Worm (Caenorhabditis elegans) whole organism, late embryonic: ENCODE data around the gene sodh-2.

Experiments
- C38D4.7 ChIP-seq: fragments of 200-800 bp; sonication (Bioruptor generic); optimal IDR thresholded peaks from 2 replicates; lab custom pipeline; 2018; ENCODE audit warnings: mild to moderate bottlenecking, missing genetic modification characterization, moderate library complexity, missing compliant biosample characterization
- K09A11.1 ChIP-seq: sonication (generic microtip); optimal IDR thresholded peaks from 2 replicates; lab custom pipeline; 2017; ENCODE audit warnings: antibody characterized with exemption, mild to moderate bottlenecking, missing genetic modification characterization, missing compliant biosample characterization; ENCODE audit not compliant: insufficient read depth
- T23F11.4 ChIP-seq: fragments of 200-800 bp; sonication (Bioruptor generic); optimal IDR thresholded peaks from 2 replicates; lab custom pipeline; 2018; ENCODE audit warnings: mild to moderate bottlenecking, missing genetic modification characterization, missing compliant biosample characterization
- Y22D7AL.16 ChIP-seq: sonication (generic microtip); optimal IDR thresholded peaks from 2 replicates; lab custom pipeline; 2016; ENCODE audit warnings: missing genetic modification characterization, missing compliant biosample characterization
- ahr-1 ChIP-seq: sonication (generic microtip); optimal IDR thresholded peaks from 2 replicates; lab custom pipeline; 2016; ENCODE audit warnings: missing genetic modification characterization, missing compliant biosample characterization
- ama-1 ChIP-seq: fragments of 150-350 bp; optimal IDR thresholded peaks from 2 replicates; lab custom pipeline; 2014
- ceh-14 ChIP-seq: sonication (generic microtip); optimal IDR thresholded peaks from 2 replicates; lab custom pipeline; 2016; ENCODE audit warnings: missing genotype, missing genetic modification characterization, missing compliant biosample characterization
- ceh-18 ChIP-seq: sonication (generic microtip); optimal IDR thresholded peaks from 2 replicates; lab custom pipeline; 2016; ENCODE audit warnings: missing genetic modification characterization, missing compliant biosample characterization
- ceh-19 ChIP-seq: fragments of 200-800 bp; sonication (Bioruptor generic); optimal IDR thresholded peaks from 2 replicates; lab custom pipeline; 2018; ENCODE audit warnings: mild to moderate bottlenecking, missing genetic modification characterization, missing compliant biosample characterization
- ceh-22 ChIP-seq: sonication (generic microtip); optimal IDR thresholded peaks from 2 replicates; lab custom pipeline; 2017; ENCODE audit warnings: missing biosample characterization, missing genetic modification characterization
- ceh-30 ChIP-seq: fragments of 150-350 bp; optimal IDR thresholded peaks from 2 replicates; lab custom pipeline; 2014; ENCODE audit warnings: missing biosample characterization, missing genetic modification characterization
- ceh-34 ChIP-seq: sonication (generic microtip); optimal IDR thresholded peaks from 2 replicates; lab custom pipeline; 2016; ENCODE audit warnings: mild to moderate bottlenecking, missing genetic modification characterization, missing compliant biosample characterization
- ceh-45 ChIP-seq: fragments of 200-800 bp; sonication (Bioruptor generic); IDR thresholded peaks from 2 replicates; pipeline ENCODE4 v1.3.6; 2022; ENCODE audit warnings: missing genetic modification reagents, missing genetic modification characterization, missing compliant biosample characterization
- ceh-48 ChIP-seq: sonication (generic microtip); optimal IDR thresholded peaks from 2 replicates; lab custom pipeline; 2016; ENCODE audit warnings: missing genetic modification characterization, inconsistent platforms, missing compliant biosample characterization
- che-1 ChIP-seq: sonication (generic microtip); optimal IDR thresholded peaks from 2 replicates; lab custom pipeline; 2016; ENCODE audit warnings: mild to moderate bottlenecking, missing genetic modification characterization, missing compliant biosample characterization
- dmd-4 ChIP-seq: sonication (generic microtip); optimal IDR thresholded peaks from 2 replicates; lab custom pipeline; 2016; ENCODE audit warnings: borderline replicate concordance, missing genetic modification characterization, missing compliant biosample characterization
- elt-2 ChIP-seq: sonication (generic microtip); optimal IDR thresholded peaks from 2 replicates; lab custom pipeline; 2016; ENCODE audit warnings: missing genetic modification reagents, missing genetic modification characterization, missing compliant biosample characterization
- ets-4 ChIP-seq: sonication (generic microtip); optimal IDR thresholded peaks from 2 replicates; lab custom pipeline; 2016; ENCODE audit warnings: missing genetic modification characterization, missing compliant biosample characterization
- fax-1 ChIP-seq: sonication (generic microtip); optimal IDR thresholded peaks from 2 replicates; lab custom pipeline; 2016; ENCODE audit warnings: missing genotype, missing genetic modification characterization, missing compliant biosample characterization
- fkh-10 ChIP-seq: fragments of 150-350 bp; optimal IDR thresholded peaks from 2 replicates; lab custom pipeline; 2014; ENCODE audit warnings: missing biosample characterization, missing genetic modification reagents, missing genetic modification characterization
- gmeb-2 ChIP-seq: sonication (generic microtip); optimal IDR thresholded peaks from 2 replicates; lab custom pipeline; 2016; ENCODE audit warnings: missing genetic modification characterization, inconsistent platforms, missing compliant biosample characterization
- lin-11 ChIP-seq: fragments of 200-800 bp; sonication (Bioruptor generic); optimal IDR thresholded peaks from 2 replicates; lab custom pipeline; 2018; ENCODE audit warnings: mild to moderate bottlenecking, missing genetic modification characterization, missing compliant biosample characterization
- madf-2 ChIP-seq: sonication (generic microtip); optimal IDR thresholded peaks from 2 replicates; lab custom pipeline; 2017; ENCODE audit warnings: missing genetic modification characterization, missing compliant biosample characterization
- mec-3 ChIP-seq: sonication (generic microtip); optimal IDR thresholded peaks from 2 replicates; lab custom pipeline; 2016; ENCODE audit warnings: borderline replicate concordance, missing genetic modification characterization, missing compliant biosample characterization
- nfya-1 ChIP-seq: sonication (generic microtip); optimal IDR thresholded peaks from 2 replicates; lab custom pipeline; 2017; ENCODE audit warnings: missing genetic modification characterization, mild to moderate bottlenecking, missing compliant biosample characterization, antibody characterized with exemption, moderate library complexity
- nhr-11 ChIP-seq: fragments of 150-350 bp; optimal IDR thresholded peaks from 2 replicates; lab custom pipeline; 2014; ENCODE audit warnings: missing biosample characterization, missing genetic modification characterization
- nhr-232 ChIP-seq: sonication (generic microtip); optimal IDR thresholded peaks from 2 replicates; lab custom pipeline; 2016; ENCODE audit warnings: missing genetic modification characterization, missing compliant biosample characterization
- npax-4 ChIP-seq: sonication (generic microtip); optimal IDR thresholded peaks from 2 replicates; lab custom pipeline; 2016; ENCODE audit warnings: missing genetic modification characterization, missing compliant biosample characterization
- odd-2 ChIP-seq: sonication (generic microtip); optimal IDR thresholded peaks from 2 replicates; lab custom pipeline; 2017; ENCODE audit warnings: antibody characterized with exemption, mild to moderate bottlenecking, missing genetic modification characterization, missing compliant biosample characterization
- pat-9 ChIP-seq: fragments of 200-800 bp; sonication (Bioruptor generic); optimal IDR thresholded peaks from 2 replicates; lab custom pipeline; 2018; ENCODE audit warnings: mild to moderate bottlenecking, missing genetic modification characterization, moderate library complexity, missing compliant biosample characterization
- pax-1 ChIP-seq: fragments of 150-350 bp; optimal IDR thresholded peaks from 2 replicates; lab custom pipeline; 2014; ENCODE audit warnings: missing biosample characterization, missing genetic modification characterization
- pha-4 ChIP-seq: fragments of 150-350 bp; optimal IDR thresholded peaks from 2 replicates; lab custom pipeline; 2018; ENCODE audit warnings: missing biosample characterization, missing genetic modification reagents, missing genetic modification characterization
- pqm-1 ChIP-seq: sonication (generic microtip); optimal IDR thresholded peaks from 2 replicates; lab custom pipeline; 2016; ENCODE audit warnings: missing genetic modification characterization, missing compliant biosample characterization
- pros-1 ChIP-seq: fragments of 150-350 bp; optimal IDR thresholded peaks from 2 replicates; lab custom pipeline; 2014; ENCODE audit warnings: missing biosample characterization, missing genetic modification reagents, missing genetic modification characterization
- ref-2 ChIP-seq: sonication (generic microtip); optimal IDR thresholded peaks from 2 replicates; lab custom pipeline; 2016; ENCODE audit warnings: missing genetic modification characterization, missing compliant biosample characterization
- rnt-1 ChIP-seq: sonication (generic microtip); optimal IDR thresholded peaks from 2 replicates; lab custom pipeline; 2016; ENCODE audit warnings: missing genetic modification characterization, missing compliant biosample characterization
- sdc-2 ChIP-seq: sonication (generic microtip); optimal IDR thresholded peaks from 2 replicates; lab custom pipeline; 2016; ENCODE audit warnings: missing genotype, missing genetic modification characterization, missing compliant biosample characterization
- sox-4 ChIP-seq: sonication (generic microtip); optimal IDR thresholded peaks from 2 replicates; lab custom pipeline; 2017; ENCODE audit warnings: mild to moderate bottlenecking, missing genetic modification characterization, inconsistent platforms, missing compliant biosample characterization
- tbx-2 ChIP-seq: sonication (generic microtip); optimal IDR thresholded peaks from 2 replicates; lab custom pipeline; 2016; ENCODE audit warnings: missing genetic modification characterization, missing compliant biosample characterization
- ttx-3 ChIP-seq: sonication (generic microtip); optimal IDR thresholded peaks from 2 replicates; lab custom pipeline; 2016; ENCODE audit warnings: missing genetic modification reagents, missing genetic modification characterization, missing compliant biosample characterization
- unc-3 ChIP-seq, 2 experiments: fragments of 200-800 bp in 1 of 2; sonication (Bioruptor generic) in 1 of 2; sonication (generic microtip) in 1 of 2; conservative IDR thresholded peaks in 1 of 2; optimal IDR thresholded peaks in 1 of 2; 2 replicates each; pipeline versions ENCODE4 v1.3.6 to Lab custom; 2016 to 2022; ENCODE audit warnings: missing compliant biosample characterization in 2 of 2, missing genetic modification characterization in 2 of 2, missing genetic modification reagents in 1 of 2
- unc-55 ChIP-seq: sonication (generic microtip); optimal IDR thresholded peaks from 2 replicates; lab custom pipeline; 2017; ENCODE audit warnings: missing biosample characterization, missing genetic modification reagents, missing genetic modification characterization
- zip-5 ChIP-seq: sonication (generic microtip); optimal IDR thresholded peaks from 2 replicates; lab custom pipeline; 2016; ENCODE audit warnings: missing genetic modification characterization, missing compliant biosample characterization
- ztf-16 ChIP-seq: sonication (generic microtip); optimal IDR thresholded peaks from 2 replicates; lab custom pipeline; 2017; ENCODE audit warnings: missing genetic modification characterization, missing compliant biosample characterization

The sodh-2 gene

ce11 chrV:11876657-11877056, 14.4 kb downstream of the sodh-2 start:
- TF ChIP-seq sox-4 (tag; lab: Kevin White, UChicago) (no peak), dmd-4 (tag; lab: Kevin White, UChicago) (no peak), madf-2 (tag; lab: Kevin White, UChicago) (no peak), unc-55 (GFP tag; lab: Kevin White, UChicago) (no peak), zip-5 (no peak), ceh-48 (no peak), pax-1 (tag; lab: Kevin White, UChicago) (no peak), npax-4 (tag; lab: Kevin White, UChicago) (no peak), pat-9 (tag; lab: Kevin White, UChicago) (no peak), T23F11.4 (GFP tag; lab: Kevin White, UChicago) (no peak), C38D4.7 (GFP tag; lab: Kevin White, UChicago) (no peak), ceh-45 (GFP tag; lab: Robert Waterston, UW) (no peak)

ce11 chrV:11875060-11875459, 16.0 kb downstream of the sodh-2 start, which contains the start of gene sulp-4:
sulp-4 (plus strand) TSS chrV:11875360.
- TF ChIP-seq fkh-10 (no peak), lin-11 (tag; lab: Kevin White, UChicago) (no peak), K09A11.1 (tag; lab: Kevin White, UChicago) (no peak), ttx-3 (tag; lab: Kevin White, UChicago) (no peak), unc-3 (GFP tag; conservative IDR thresholded peaks at IDR 0.05; lab: Robert Waterston, UW) (no peak), unc-3 (tag; optimal IDR thresholded peaks at IDR 0.05; lab: Kevin White, UChicago) (no peak), ceh-22 (tag; lab: Kevin White, UChicago) (no peak), sdc-2 (tag; lab: Kevin White, UChicago) (no peak), ama-1 (lab: Kevin White, UChicago) (no peak), che-1 (no peak), ceh-18 (tag; lab: Kevin White, UChicago) (no peak), C38D4.7 (GFP tag; lab: Kevin White, UChicago) (no peak), ceh-30 (no peak), ahr-1 (tag; lab: Kevin White, UChicago) (no peak), ceh-14 (tag; lab: Kevin White, UChicago) (no peak), sox-4 (tag; lab: Kevin White, UChicago) (no peak)

ce11 chrV:11868142-11868541, 22.9 kb downstream of the sodh-2 start, which contains the start of gene R13H4.7:
R13H4.7 (minus strand) TSS chrV:11868242.
- TF ChIP-seq ceh-34 (no peak), sdc-2 (tag; lab: Kevin White, UChicago) (no peak), tbx-2 (tag; lab: Kevin White, UChicago) (no peak), madf-2 (tag; lab: Kevin White, UChicago) (no peak), zip-5 (no peak), ceh-19 (GFP tag; lab: Kevin White, UChicago) (no peak), ceh-30 (no peak), sox-4 (tag; lab: Kevin White, UChicago) (no peak), pax-1 (tag; lab: Kevin White, UChicago) (no peak), elt-2 (tag; lab: Kevin White, UChicago) (no peak), ama-1 (lab: Kevin White, UChicago) (no peak), fax-1 (tag; lab: Kevin White, UChicago) (no peak), pqm-1 (tag; lab: Kevin White, UChicago) (no peak), ets-4 (tag; lab: Kevin White, UChicago) (no peak), rnt-1 (no peak), pat-9 (tag; lab: Kevin White, UChicago) (no peak), unc-55 (GFP tag; lab: Kevin White, UChicago) (no peak)

ce11 chrV:11862817-11863216, 28.2 kb downstream of the sodh-2 start, which contains the start of gene R13H4.6:
R13H4.6 (plus strand) TSS chrV:11863117.
- TF ChIP-seq mec-3 (tag; lab: Kevin White, UChicago) (no peak), nhr-11 (tag; lab: Kevin White, UChicago) (no peak), ref-2 (tag; lab: Kevin White, UChicago) (no peak), nfya-1 (no peak), unc-3 (GFP tag; conservative IDR thresholded peaks at IDR 0.05; lab: Robert Waterston, UW) (no peak), unc-3 (tag; optimal IDR thresholded peaks at IDR 0.05; lab: Kevin White, UChicago) (no peak), dmd-4 (tag; lab: Kevin White, UChicago) (no peak), ceh-22 (tag; lab: Kevin White, UChicago) (no peak), zip-5 (no peak), ets-4 (tag; lab: Kevin White, UChicago) (no peak), unc-55 (GFP tag; lab: Kevin White, UChicago) (no peak), sdc-2 (tag; lab: Kevin White, UChicago) (no peak), pros-1 (tag; lab: Kevin White, UChicago) (no peak), madf-2 (tag; lab: Kevin White, UChicago) (no peak), Y22D7AL.16 (no peak), nhr-232 (tag; lab: Kevin White, UChicago) (no peak), pha-4 (tag; lab: Kevin White, UChicago) (no peak), odd-2 (tag; lab: Kevin White, UChicago) (no peak), gmeb-2 (tag; lab: Kevin White, UChicago) (no peak), ama-1 (lab: Kevin White, UChicago) (no peak), ztf-16 (tag; lab: Kevin White, UChicago) (no peak)
- TF ChIP-seq, all 69 proteins: peak for 0
